Fruit fly (Drosophila melanogaster) whole organism, prepupa: ENCODE results near the gene PPYR1.

ENCODE experiments used
- CG10669 ChIP-seq: fragments of 200-800 bp; sonication (Bioruptor generic); optimal IDR thresholded peaks from 3 replicates; lab custom pipeline; 2018; ENCODE audit warnings: missing biosample characterization, mild to moderate bottlenecking, missing genetic modification characterization, moderate library complexity
- CG16779 ChIP-seq: fragments of 200-800 bp; sonication (Bioruptor generic); optimal IDR thresholded peaks from 3 replicates; lab custom pipeline; 2017; ENCODE audit warnings: missing biosample characterization, mild to moderate bottlenecking, missing genetic modification characterization
- CG31627 ChIP-seq: fragments of 200-800 bp; sonication (Bioruptor generic); optimal IDR thresholded peaks from 3 replicates; lab custom pipeline; 2016; ENCODE audit warnings: missing biosample characterization, missing genetic modification characterization
- CG6854 ChIP-seq: fragments of 200-800 bp; sonication (Bioruptor generic); optimal IDR thresholded peaks from 2 replicates; lab custom pipeline; 2017; ENCODE audit warnings: missing biosample characterization, mild to moderate bottlenecking, missing genetic modification characterization
- Lpt ChIP-seq: fragments of 200-800 bp; sonication (Bioruptor generic); optimal IDR thresholded peaks from 3 replicates; lab custom pipeline; 2016; ENCODE audit warnings: missing biosample characterization, missing genetic modification characterization
- dsx ChIP-seq: fragments of 200-800 bp; optimal IDR thresholded peaks from 3 replicates; lab custom pipeline; 2019; ENCODE audit warnings: missing biosample characterization, mild to moderate bottlenecking, missing genetic modification characterization, moderate library complexity; ENCODE audit not compliant: poor library complexity, severe bottlenecking
- pdm3 ChIP-seq: fragments of 200-800 bp; sonication (Bioruptor generic); optimal IDR thresholded peaks from 3 replicates; lab custom pipeline; 2016; ENCODE audit warnings: missing biosample characterization, missing genetic modification characterization
- spab ChIP-seq: fragments of 200-800 bp; sonication (Bioruptor generic); optimal IDR thresholded peaks from 2 replicates; lab custom pipeline; 2017; ENCODE audit warnings: missing biosample characterization, mild to moderate bottlenecking, missing genetic modification characterization, missing genetic modification reagents

dm6 chrX:15221076-15221475 lies 23.6 kb downstream of the PPYR1 start, which contains the start of gene CG43075:
- TF ChIP-seq CG16779 (tag; lab: Kevin White, UChicago) (no peak), pdm3 (no peak), CG10669 (no peak), Lpt (no peak), spab (no peak), CG6854 (GFP tag; lab: Kevin White, UChicago) (no peak), CG31627 (no peak), dsx (GFP tag; lab: Kevin White, UChicago) (no peak)
